Worm (Caenorhabditis elegans) whole organism, L4 larva: ENCODE measurements around the gene Y6G8.14.

Source experiments
- F49E8.2 ChIP-seq: sonication (generic microtip); optimal IDR thresholded peaks from 2 replicates; lab custom pipeline; 2016; ENCODE audit warnings: missing compliant biosample characterization, mild to moderate bottlenecking, missing genetic modification characterization, borderline replicate concordance
- R02D3.7 ChIP-seq: fragments of 150-350 bp; sonication (generic microtip); optimal IDR thresholded peaks from 3 replicates; lab custom pipeline; 2014; ENCODE audit warnings: missing biosample characterization, missing genetic modification characterization
- ama-1 ChIP-seq: fragments of 150-350 bp; optimal IDR thresholded peaks from 2 replicates; lab custom pipeline; 2014; ENCODE audit warnings: inconsistent platforms, mixed read lengths
- cey-2 ChIP-seq: sonication (generic microtip); optimal IDR thresholded peaks from 3 replicates; lab custom pipeline; 2017; ENCODE audit warnings: missing genetic modification characterization, mild to moderate bottlenecking, missing compliant biosample characterization, antibody characterized with exemption, borderline replicate concordance; ENCODE audit not compliant: insufficient read depth
- dmd-8 ChIP-seq: fragments of 200-800 bp; sonication (Bioruptor generic); IDR thresholded peaks from 2 replicates; pipeline ENCODE4 v1.3.6; 2022; ENCODE audit warnings: missing genetic modification characterization, missing compliant biosample characterization
- dve-1 ChIP-seq: sonication (generic microtip); optimal IDR thresholded peaks from 2 replicates; lab custom pipeline; 2017; ENCODE audit warnings: antibody characterized with exemption, mild to moderate bottlenecking, missing genetic modification characterization, missing compliant biosample characterization; ENCODE audit not compliant: insufficient read depth
- fkh-10 ChIP-seq: fragments of 150-350 bp; optimal IDR thresholded peaks from 2 replicates; lab custom pipeline; 2014; ENCODE audit warnings: missing biosample characterization, missing genetic modification reagents, missing genetic modification characterization
- lin-13 ChIP-seq: fragments of 150-350 bp; optimal IDR thresholded peaks from 2 replicates; lab custom pipeline; 2014; ENCODE audit warnings: missing biosample characterization, missing genetic modification reagents, missing genetic modification characterization
- madf-9 ChIP-seq: fragments of 200-800 bp; sonication (Bioruptor generic); conservative IDR thresholded peaks from 2 replicates; pipeline ENCODE4 v1.3.6; 2022; ENCODE audit warnings: missing genetic modification reagents, missing genetic modification characterization, missing compliant biosample characterization
- nhr-28 ChIP-seq: fragments of 150-350 bp; optimal IDR thresholded peaks from 2 replicates; lab custom pipeline; 2014; ENCODE audit warnings: missing biosample characterization, missing genetic modification characterization
- nhr-76 ChIP-seq: fragments of 150-350 bp; optimal IDR thresholded peaks from 2 replicates; lab custom pipeline; 2014; ENCODE audit warnings: missing biosample characterization, missing genetic modification characterization
- sdz-12 ChIP-seq: fragments of 200-800 bp; sonication (Bioruptor generic); optimal IDR thresholded peaks from 2 replicates; lab custom pipeline; 2018; ENCODE audit warnings: mild to moderate bottlenecking, missing genetic modification characterization, missing compliant biosample characterization
- snpc-1.2 ChIP-seq: fragments of 200-800 bp; sonication (Bioruptor generic); IDR thresholded peaks from 2 replicates; pipeline ENCODE4 v1.3.6; 2022; ENCODE audit warnings: missing genetic modification reagents, missing genetic modification characterization, missing compliant biosample characterization
- snpc-4 ChIP-seq: fragments of 150-350 bp; optimal IDR thresholded peaks from 2 replicates; lab custom pipeline; 2014; ENCODE audit warnings: missing biosample characterization, missing genetic modification characterization

ce11 chrV:17660003-17660402, 45.9 kb upstream of the Y6G8.14 start, which contains the start of gene dgat-2:
- TF ChIP-seq ama-1 (lab: Kevin White, UChicago) (no peak), snpc-4 (no peak), nhr-28 (tag; lab: Kevin White, UChicago) (no peak), R02D3.7 (tag; lab: Kevin White, UChicago) (no peak), sdz-12 (GFP tag; lab: Kevin White, UChicago) (no peak), F49E8.2 (tag; lab: Kevin White, UChicago) (no peak), madf-9 (no peak), fkh-10 (GFP tag; lab: Kevin White, UChicago) (no peak), dve-1 (tag; lab: Kevin White, UChicago) (no peak), snpc-1.2 (GFP tag; lab: Robert Waterston, UW) (no peak), cey-2 (tag; lab: Kevin White, UChicago) (no peak), nhr-76 (tag; lab: Kevin White, UChicago) (no peak), dmd-8 (GFP tag; lab: Robert Waterston, UW) (no peak), lin-13 (no peak)
